Fruit fly (Drosophila melanogaster): ENCODE results near the gene CG6766.
A peak's percentile ranks its signal among the peaks of the same experiment; 100 is the strongest.

CG6766 gene

DNA sequence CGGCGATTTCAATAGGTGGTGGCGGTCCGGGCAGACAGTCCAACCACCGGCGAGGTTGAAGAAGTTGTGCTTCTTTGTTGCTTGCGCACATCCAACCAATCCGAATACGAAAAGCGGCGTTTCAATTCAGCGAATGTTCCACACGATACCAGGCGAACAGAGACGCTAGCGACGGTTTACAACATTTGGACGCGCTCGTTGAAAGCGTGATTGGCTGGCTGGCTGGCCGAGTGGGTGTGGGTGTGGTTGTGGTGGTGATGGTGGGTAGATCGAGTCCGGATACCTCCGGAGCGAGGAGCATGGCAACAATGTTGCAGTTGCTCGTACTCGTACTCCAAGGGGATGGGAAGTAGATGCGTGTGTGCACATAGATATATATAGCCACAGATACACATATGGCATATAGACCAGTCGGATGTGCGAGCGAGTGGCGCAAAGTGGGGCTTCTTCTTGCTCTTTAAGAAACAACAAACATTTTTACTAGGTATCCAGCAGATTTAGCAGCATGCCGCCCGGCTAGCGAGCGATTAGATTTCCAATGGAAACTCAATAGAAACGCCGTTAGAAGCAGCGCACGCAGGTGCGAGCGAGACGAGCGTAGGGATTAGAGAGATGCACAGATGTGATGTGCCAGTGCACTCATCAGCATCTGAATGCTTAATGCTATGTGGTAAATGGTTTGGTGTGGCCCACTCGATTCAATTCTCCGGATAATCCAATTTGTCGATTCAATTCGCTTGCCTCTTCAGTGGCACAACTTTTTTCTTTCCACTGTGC is 30.2 kb downstream of the CG6766 start:
- peak; percentile 54 for TF ChIP-seq bab1 (GFP tag; optimal IDR thresholded peaks at IDR 0.05)
- peak; percentile 89 for TF ChIP-seq cic (GFP tag; optimal IDR thresholded peaks at IDR 0.05)
- TF ChIP-seq toe (GFP tag; optimal IDR thresholded peaks at IDR 0.05), result peak; percentile 46
- peak; percentile 13 for TF ChIP-seq tj (GFP tag; optimal IDR thresholded peaks at IDR 0.05)
- peak; percentile 85 for TF ChIP-seq pad (GFP tag; optimal IDR thresholded peaks at IDR 0.05)
- no peak for TF ChIP-seq Clk (GFP tag; optimal IDR thresholded peaks at IDR 0.05)
- TF ChIP-seq kay (GFP tag; ENCODE audit: borderline replicate concordance), result no peak
- TF ChIP-seq CG12768 (GFP tag; optimal IDR thresholded peaks at IDR 0.05), result peak; percentile 88
- TF ChIP-seq CG5204 (GFP tag; optimal IDR thresholded peaks at IDR 0.05), result no peak
- peak; percentile 88 for TF ChIP-seq Mnt (GFP tag; optimal IDR thresholded peaks at IDR 0.05)
- TF ChIP-seq Hr96 (GFP tag; optimal IDR thresholded peaks at IDR 0.05), result peak; percentile 65
- no peak for TF ChIP-seq CG33017 (tag; optimal IDR thresholded peaks at IDR 0.05)
- no peak for TF ChIP-seq CG7045 (GFP tag; optimal IDR thresholded peaks at IDR 0.05)
- TF ChIP-seq ovo (GFP tag; optimal IDR thresholded peaks at IDR 0.05), result peak; percentile 99
- peak; percentile 20 for TF ChIP-seq Crg-1 (GFP tag; optimal IDR thresholded peaks at IDR 0.05)
- peak; percentile 59 for TF ChIP-seq CG14711 (tag; optimal IDR thresholded peaks at IDR 0.05)
- TF ChIP-seq CG7101 (tag; optimal IDR thresholded peaks at IDR 0.05), result peak; percentile 33
- TF ChIP-seq CG11617 (GFP tag; optimal IDR thresholded peaks at IDR 0.05), result peak; percentile 50
- TF ChIP-seq cnc (optimal IDR thresholded peaks at IDR 0.05), result no peak
- TF ChIP-seq CG1620 (GFP tag; optimal IDR thresholded peaks at IDR 0.05), result no peak

DNA sequence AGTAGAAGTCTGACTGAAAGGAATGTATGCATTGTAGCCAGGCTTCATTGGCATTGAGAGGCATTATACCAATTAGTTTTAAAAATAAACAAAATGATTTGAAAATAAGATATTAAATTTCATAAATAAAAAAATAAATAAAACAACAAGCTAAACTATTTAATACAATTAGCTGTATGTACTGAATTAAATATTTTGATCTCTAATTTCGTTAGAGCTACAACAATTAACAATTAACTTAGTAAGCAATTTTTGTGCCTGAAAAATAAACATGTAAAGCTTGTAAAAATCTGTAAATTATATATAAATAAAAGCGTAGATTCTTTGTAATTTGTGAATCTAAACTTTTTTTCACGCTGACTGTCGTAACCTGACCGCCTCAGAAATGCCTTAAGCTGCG is 32.6 kb downstream of the CG6766 start, which contains the start of gene Rh5:
Gene Rh5 (plus strand): TSS at position 301 of the 400 bp plus-strand sequence.
- TF ChIP-seq cnc (optimal IDR thresholded peaks at IDR 0.05), result no peak
- TF ChIP-seq CG1620 (GFP tag; optimal IDR thresholded peaks at IDR 0.05), result no peak
- peak; percentile 17 for TF ChIP-seq kay (GFP tag; ENCODE audit: borderline replicate concordance)
- TF ChIP-seq Crg-1 (GFP tag; optimal IDR thresholded peaks at IDR 0.05), result no peak
- TF ChIP-seq Hr96 (GFP tag; optimal IDR thresholded peaks at IDR 0.05), result no peak
- TF ChIP-seq CG33017 (tag; optimal IDR thresholded peaks at IDR 0.05), result no peak
- TF ChIP-seq CG11617 (GFP tag; optimal IDR thresholded peaks at IDR 0.05), result no peak
- no peak for TF ChIP-seq CG5204 (GFP tag; optimal IDR thresholded peaks at IDR 0.05)
- TF ChIP-seq Clk (GFP tag; optimal IDR thresholded peaks at IDR 0.05), result no peak

DNA sequence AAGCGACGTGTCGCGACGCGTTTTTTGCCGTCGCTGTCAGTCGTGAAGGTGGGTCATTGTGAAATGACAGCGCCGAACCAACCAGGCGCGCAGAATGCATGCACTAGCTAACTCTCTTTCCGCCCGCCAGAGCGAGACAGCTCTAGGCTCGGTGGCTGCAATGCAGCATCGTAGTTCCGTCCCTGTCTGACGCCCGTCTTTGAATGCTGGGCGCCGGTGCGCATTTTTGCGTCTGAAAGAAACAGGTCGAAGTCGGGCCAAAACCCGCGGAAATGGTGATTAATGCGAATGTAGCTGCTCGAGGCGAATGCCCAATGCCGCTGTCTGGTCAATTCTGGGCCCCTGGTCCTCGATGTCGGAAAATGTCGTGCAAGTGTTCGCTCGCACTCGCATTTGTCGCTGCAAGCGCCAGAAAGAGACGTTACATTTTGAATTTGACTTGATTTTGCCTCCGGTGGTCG is 33.1 kb downstream of the CG6766 start:
- TF ChIP-seq cic (GFP tag; optimal IDR thresholded peaks at IDR 0.05), result peak; percentile 97
- peak; percentile 70 for TF ChIP-seq CG7045 (GFP tag; optimal IDR thresholded peaks at IDR 0.05)
- TF ChIP-seq CG1620 (GFP tag; optimal IDR thresholded peaks at IDR 0.05), result peak; percentile 57
- peak; percentile 91 for TF ChIP-seq CG12768 (GFP tag; optimal IDR thresholded peaks at IDR 0.05)
- TF ChIP-seq Mnt (GFP tag; optimal IDR thresholded peaks at IDR 0.05), result peak; percentile 91
- TF ChIP-seq pad (GFP tag; optimal IDR thresholded peaks at IDR 0.05), result peak; percentile 78
- peak; percentile 69 for TF ChIP-seq CG11617 (GFP tag; optimal IDR thresholded peaks at IDR 0.05)
- peak; percentile 95 for TF ChIP-seq kay (GFP tag; ENCODE audit: borderline replicate concordance)
- TF ChIP-seq toe (GFP tag; optimal IDR thresholded peaks at IDR 0.05), result peak; percentile 73
- TF ChIP-seq CG7101 (tag; optimal IDR thresholded peaks at IDR 0.05), result peak; percentile 48
- TF ChIP-seq ovo (GFP tag; optimal IDR thresholded peaks at IDR 0.05), result peak; percentile 88
- TF ChIP-seq Crg-1 (GFP tag; optimal IDR thresholded peaks at IDR 0.05), result peak; percentile 21
- TF ChIP-seq CG5204 (GFP tag; optimal IDR thresholded peaks at IDR 0.05), result peak; percentile 11
- peak; percentile 67 for TF ChIP-seq tj (GFP tag; optimal IDR thresholded peaks at IDR 0.05)
- TF ChIP-seq CG33017 (tag; optimal IDR thresholded peaks at IDR 0.05), result peak; percentile 63
- TF ChIP-seq CG14711 (tag; optimal IDR thresholded peaks at IDR 0.05), result peak; percentile 55
- TF ChIP-seq bab1 (GFP tag; optimal IDR thresholded peaks at IDR 0.05), result peak; percentile 92
- peak; percentile 81 for TF ChIP-seq Clk (GFP tag; optimal IDR thresholded peaks at IDR 0.05)
- TF ChIP-seq cnc (optimal IDR thresholded peaks at IDR 0.05), result no peak
- peak; percentile 87 for TF ChIP-seq Hr96 (GFP tag; optimal IDR thresholded peaks at IDR 0.05)

DNA sequence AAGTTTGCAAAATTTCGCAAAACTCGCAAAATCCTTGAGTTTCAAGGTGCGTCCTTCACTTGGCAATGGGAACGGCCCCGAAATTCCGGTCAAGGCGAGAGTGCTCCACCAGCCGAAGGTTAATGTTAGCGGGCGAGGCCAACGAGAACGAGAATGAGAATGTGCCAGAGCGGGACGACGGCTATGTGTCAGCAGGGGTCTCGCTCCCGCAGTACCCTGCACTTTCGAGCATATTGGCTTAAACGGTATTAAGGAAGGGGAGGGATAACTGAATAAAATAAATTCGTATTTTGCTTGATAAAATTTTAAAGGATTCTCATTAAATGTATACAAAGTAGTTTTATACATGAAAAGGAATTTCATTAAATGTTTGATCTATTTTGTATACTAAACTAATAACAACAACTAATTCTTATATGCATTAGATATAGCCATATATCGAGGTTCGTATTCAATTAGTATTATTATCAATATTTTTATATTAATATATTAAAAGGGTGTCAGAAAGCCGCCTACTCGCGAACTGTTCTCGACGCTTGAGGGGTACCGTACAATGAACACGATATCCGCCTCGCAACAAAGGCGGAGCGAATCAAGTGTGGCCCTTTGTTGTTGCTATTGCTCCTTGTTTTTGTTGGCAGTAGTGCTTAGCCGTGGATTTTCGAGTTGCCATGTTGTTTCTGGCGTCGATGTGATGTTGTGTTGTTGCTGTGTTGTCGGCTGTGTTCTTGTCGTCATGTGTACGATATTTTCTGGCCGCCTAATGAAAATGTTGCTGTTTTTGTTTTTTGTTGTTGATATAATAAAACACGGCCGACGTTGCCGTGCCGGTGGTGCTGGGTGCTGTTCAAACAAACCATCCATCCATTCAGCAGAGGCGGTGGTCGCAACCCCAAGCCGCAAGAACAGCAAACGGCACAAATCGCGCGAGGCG is 33.8 kb downstream of the CG6766 start:
- TF ChIP-seq toe (GFP tag; optimal IDR thresholded peaks at IDR 0.05) (peak; percentile 79), Crg-1 (GFP tag; optimal IDR thresholded peaks at IDR 0.05) (peak; percentile 69), Clk (GFP tag; optimal IDR thresholded peaks at IDR 0.05) (peak; percentile 41), CG14711 (tag; optimal IDR thresholded peaks at IDR 0.05) (peak; percentile 77), CG5204 (GFP tag; optimal IDR thresholded peaks at IDR 0.05) (peak; percentile 72), Hr96 (GFP tag; optimal IDR thresholded peaks at IDR 0.05) (peak; percentile 62), pad (GFP tag; optimal IDR thresholded peaks at IDR 0.05) (peak; percentile 98), CG1620 (GFP tag; optimal IDR thresholded peaks at IDR 0.05) (peak; percentile 53), CG12768 (GFP tag; optimal IDR thresholded peaks at IDR 0.05) (peak; percentile 72), kay (GFP tag; ENCODE audit: borderline replicate concordance) (peak; percentile 93), bab1 (GFP tag; optimal IDR thresholded peaks at IDR 0.05) (peak; percentile 80), CG7045 (GFP tag; optimal IDR thresholded peaks at IDR 0.05) (peak; percentile 87), CG11617 (GFP tag; optimal IDR thresholded peaks at IDR 0.05) (peak; percentile 90), cnc (optimal IDR thresholded peaks at IDR 0.05) (no peak), CG33017 (tag; optimal IDR thresholded peaks at IDR 0.05) (peak; percentile 94), ovo (GFP tag; optimal IDR thresholded peaks at IDR 0.05) (peak; percentile 68), Mnt (GFP tag; optimal IDR thresholded peaks at IDR 0.05) (no peak), tj (GFP tag; optimal IDR thresholded peaks at IDR 0.05) (peak; percentile 63), cic (GFP tag; optimal IDR thresholded peaks at IDR 0.05) (no peak), CG7101 (tag; optimal IDR thresholded peaks at IDR 0.05) (peak; percentile 86)
